Fruit fly (Drosophila melanogaster) whole organism, prepupa: ENCODE data around the gene CG4691.

Experiments used
- Blimp-1 ChIP-seq: fragments of 200-800 bp; sonication (Bioruptor generic); optimal IDR thresholded peaks from 3 replicates; lab custom pipeline; 2017; ENCODE audit warnings: missing biosample characterization, missing genetic modification characterization, mild to moderate bottlenecking, moderate library complexity, missing genetic modification reagents
- CG3919 ChIP-seq: fragments of 200-800 bp; sonication (Bioruptor generic); optimal IDR thresholded peaks from 3 replicates; lab custom pipeline; 2016; ENCODE audit warnings: missing biosample characterization, missing genetic modification characterization
- CG6163 ChIP-seq: fragments of 200-800 bp; sonication (Bioruptor generic); IDR thresholded peaks from 3 replicates; pipeline ENCODE4 v1.3.6; 2022; ENCODE audit warnings: missing biosample characterization, missing genetic modification characterization
- Gug ChIP-seq: fragments of 200-800 bp; sonication (Bioruptor generic); IDR thresholded peaks from 2 replicates; pipeline ENCODE4 v1.3.6; 2022; ENCODE audit warnings: missing biosample characterization, missing genetic modification characterization
- achi ChIP-seq: fragments of 200-800 bp; sonication (Bioruptor generic); optimal IDR thresholded peaks from 3 replicates; lab custom pipeline; 2016; ENCODE audit warnings: missing biosample characterization, missing genetic modification characterization
- esn ChIP-seq: fragments of 200-800 bp; sonication (Bioruptor generic); optimal IDR thresholded peaks from 2 replicates; lab custom pipeline; 2016; ENCODE audit warnings: missing biosample characterization, mild to moderate bottlenecking, missing genetic modification characterization, moderate library complexity

- TF ChIP-seq esn (no peak), CG6163 (no peak), CG3919 (no peak), Gug (GFP tag; lab: Robert Waterston, UW) (no peak), Blimp-1 (GFP tag; lab: Kevin White, UChicago) (no peak), achi (GFP tag; lab: Kevin White, UChicago) (no peak)
These were observed 16.4 kb upstream of the CG4691 start, which contains the start of gene CG42681 for dm6 chr2L:14744121-14744520.
